Worm (Caenorhabditis elegans) whole organism, L1 larva: ENCODE data around the gene sdz-27.

Experiments used
- F16B12.6 ChIP-seq: fragments of 150-350 bp; optimal IDR thresholded peaks from 2 replicates; lab custom pipeline; 2014; ENCODE audit warnings: missing biosample characterization, missing genetic modification characterization
- blmp-1 ChIP-seq: fragments of 150-350 bp; optimal IDR thresholded peaks from 2 replicates; lab custom pipeline; 2014; ENCODE audit warnings: missing biosample characterization, missing genetic modification characterization
- ceh-82 ChIP-seq, 3 experiments: fragments of 150-350 bp in 1 of 3; sonication (generic microtip) in 2 of 3; optimal IDR thresholded peaks; 2 replicates each; lab custom pipeline; 2014 to 2017; ENCODE audit warnings: missing biosample characterization in 3 of 3, missing genetic modification characterization in 3 of 3
- efl-1 ChIP-seq, 4 experiments: fragments of 150-350 bp; optimal IDR thresholded peaks in 3 of 4; peaks in 1 of 4; 1 replicate in 1 of 4; 2 replicates in 3 of 4; lab custom pipeline; 2014; ENCODE audit warnings: missing biosample characterization in 2 of 4, missing genetic modification characterization in 2 of 4, missing genetic modification reagents in 2 of 4
- egl-13 ChIP-seq: sonication (generic microtip); optimal IDR thresholded peaks from 2 replicates; lab custom pipeline; 2016; ENCODE audit warnings: missing genotype, missing genetic modification reagents, missing genetic modification characterization, missing compliant biosample characterization
- elt-3 ChIP-seq, 6 experiments: fragments of 150-350 bp in 1 of 6; sonication (generic microtip); optimal IDR thresholded peaks; 2 replicates each; lab custom pipeline; 2017 to 2018; ENCODE audit warnings: missing biosample characterization in 6 of 6, missing genetic modification characterization in 6 of 6, inconsistent platforms in 1 of 6
- ets-5 ChIP-seq: fragments of 200-800 bp; sonication (Bioruptor generic); IDR thresholded peaks from 2 replicates; pipeline ENCODE4 v1.3.6; 2022; ENCODE audit warnings: missing genetic modification characterization, missing compliant biosample characterization
- fkh-10 ChIP-seq: sonication (generic microtip); optimal IDR thresholded peaks from 2 replicates; lab custom pipeline; 2017; ENCODE audit warnings: missing biosample characterization, missing genetic modification reagents, missing genetic modification characterization
- fos-1 ChIP-seq: fragments of 150-350 bp; optimal IDR thresholded peaks from 2 replicates; lab custom pipeline; 2014; ENCODE audit warnings: missing biosample characterization, missing genetic modification characterization
- hlh-17 ChIP-seq: fragments of 200-800 bp; sonication (Bioruptor generic); optimal IDR thresholded peaks from 2 replicates; lab custom pipeline; 2018; ENCODE audit warnings: missing genetic modification characterization, mild to moderate bottlenecking, missing compliant biosample characterization, moderate library complexity, borderline replicate concordance
- hpl-2 ChIP-seq: fragments of 150-350 bp; optimal IDR thresholded peaks from 2 replicates; lab custom pipeline; 2014; ENCODE audit warnings: missing biosample characterization, missing genetic modification reagents, missing genetic modification characterization
- irx-1 ChIP-seq: sonication (generic microtip); optimal IDR thresholded peaks from 2 replicates; lab custom pipeline; 2016; ENCODE audit warnings: missing genetic modification characterization, missing compliant biosample characterization
- mab-9 ChIP-seq: fragments of 200-800 bp; sonication (Bioruptor generic); IDR thresholded peaks from 2 replicates; pipeline ENCODE4 v1.3.6; 2022; ENCODE audit warnings: missing genetic modification reagents, missing genetic modification characterization, missing compliant biosample characterization
- mdl-1 ChIP-seq, 2 experiments: fragments of 150-350 bp; optimal IDR thresholded peaks; 2 replicates each; lab custom pipeline; 2014 to 2017; ENCODE audit warnings: missing biosample characterization in 2 of 2, missing genetic modification characterization in 2 of 2, inconsistent platforms in 1 of 2
- mep-1 ChIP-seq: fragments of 150-350 bp; optimal IDR thresholded peaks from 2 replicates; lab custom pipeline; 2014; ENCODE audit warnings: missing biosample characterization, missing genetic modification characterization
- nhr-12 ChIP-seq: sonication (generic microtip); optimal IDR thresholded peaks from 2 replicates; lab custom pipeline; 2017; ENCODE audit warnings: missing biosample characterization, missing genetic modification characterization
- nhr-237 ChIP-seq: fragments of 150-350 bp; optimal IDR thresholded peaks from 2 replicates; lab custom pipeline; 2014; ENCODE audit warnings: missing biosample characterization, missing genetic modification characterization
- nhr-28 ChIP-seq: fragments of 150-350 bp; optimal IDR thresholded peaks from 2 replicates; lab custom pipeline; 2014; ENCODE audit warnings: missing biosample characterization, missing genetic modification characterization
- nhr-47 ChIP-seq: sonication (generic microtip); optimal IDR thresholded peaks from 2 replicates; lab custom pipeline; 2016; ENCODE audit warnings: mild to moderate bottlenecking, missing genetic modification characterization, moderate library complexity, missing compliant biosample characterization
- nhr-77 ChIP-seq: fragments of 150-350 bp; optimal IDR thresholded peaks from 2 replicates; lab custom pipeline; 2014; ENCODE audit warnings: missing biosample characterization, missing genetic modification characterization
- nhr-90 ChIP-seq: sonication (generic microtip); optimal IDR thresholded peaks from 2 replicates; lab custom pipeline; 2016; ENCODE audit warnings: mild to moderate bottlenecking, missing genetic modification characterization, missing compliant biosample characterization; ENCODE audit not compliant: poor library complexity
- pag-3 ChIP-seq: sonication (generic microtip); optimal IDR thresholded peaks from 2 replicates; lab custom pipeline; 2017; ENCODE audit warnings: missing genetic modification characterization, mild to moderate bottlenecking, missing compliant biosample characterization, antibody characterized with exemption, borderline replicate concordance; ENCODE audit not compliant: insufficient read depth
- pqm-1 ChIP-seq: sonication (generic microtip); optimal IDR thresholded peaks from 3 replicates; lab custom pipeline; 2017; ENCODE audit warnings: missing biosample characterization, missing genetic modification characterization
- skn-1 ChIP-seq: fragments of 150-350 bp; optimal IDR thresholded peaks from 2 replicates; lab custom pipeline; 2014; ENCODE audit warnings: missing biosample characterization, missing genetic modification characterization
- snu-23 ChIP-seq: sonication (generic microtip); optimal IDR thresholded peaks from 2 replicates; lab custom pipeline; 2016; ENCODE audit warnings: missing genetic modification characterization, missing compliant biosample characterization
- sox-4 ChIP-seq: sonication (generic microtip); optimal IDR thresholded peaks from 2 replicates; lab custom pipeline; 2016; ENCODE audit warnings: missing genetic modification characterization, missing compliant biosample characterization
- sptf-1 ChIP-seq: fragments of 150-350 bp; optimal IDR thresholded peaks from 2 replicates; lab custom pipeline; 2014; ENCODE audit warnings: missing biosample characterization, missing genetic modification characterization
- sup-37 ChIP-seq: fragments of 200-800 bp; sonication (Bioruptor generic); optimal IDR thresholded peaks from 2 replicates; lab custom pipeline; 2018; ENCODE audit warnings: mild to moderate bottlenecking, missing genetic modification characterization, missing compliant biosample characterization
- tlp-1 ChIP-seq: fragments of 150-350 bp; optimal IDR thresholded peaks from 2 replicates; lab custom pipeline; 2014; ENCODE audit warnings: missing biosample characterization, missing genetic modification characterization
- unc-130 ChIP-seq: fragments of 150-350 bp; optimal IDR thresholded peaks from 2 replicates; lab custom pipeline; 2017; ENCODE audit warnings: missing biosample characterization, missing genetic modification characterization, inconsistent platforms
- unc-62 ChIP-seq: fragments of 150-350 bp; optimal IDR thresholded peaks from 2 replicates; lab custom pipeline; 2014; ENCODE audit warnings: missing biosample characterization, missing genetic modification reagents, missing genetic modification characterization
- unc-86 ChIP-seq: sonication (generic microtip); optimal IDR thresholded peaks from 2 replicates; lab custom pipeline; 2016; ENCODE audit warnings: missing genetic modification characterization, missing compliant biosample characterization
- unc-98 ChIP-seq: fragments of 200-800 bp; sonication (Bioruptor generic); IDR thresholded peaks from 2 replicates; pipeline ENCODE4 v1.3.6; 2022; ENCODE audit warnings: missing genetic modification characterization, missing compliant biosample characterization
- ztf-11 ChIP-seq, 2 experiments: sonication (generic microtip); optimal IDR thresholded peaks; 2 replicates each; lab custom pipeline; 2016 to 2017; ENCODE audit warnings: missing genetic modification characterization in 2 of 2, missing biosample characterization in 1 of 2, missing compliant biosample characterization in 1 of 2
- ztf-4 ChIP-seq: fragments of 150-350 bp; optimal IDR thresholded peaks from 2 replicates; lab custom pipeline; 2014; ENCODE audit warnings: missing biosample characterization, missing genetic modification characterization

sdz-27 gene

DNA sequence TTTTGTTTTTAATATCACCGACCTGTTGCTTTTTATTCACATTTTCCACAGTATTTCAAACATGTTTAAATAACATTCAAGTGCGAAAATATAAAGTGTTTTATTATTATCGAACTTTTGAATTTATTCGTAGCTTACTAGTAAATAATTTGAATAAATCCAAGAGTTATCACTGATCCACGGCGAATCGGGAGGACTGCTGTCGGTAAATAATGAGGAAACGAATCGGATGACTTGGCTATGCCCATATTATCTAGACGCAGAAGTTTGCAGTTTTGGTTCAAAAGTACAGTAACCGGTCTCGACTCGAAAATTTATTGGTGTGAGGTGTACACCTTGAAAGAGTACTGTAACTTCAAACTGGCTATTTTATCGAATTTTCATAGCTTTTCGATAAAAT lies 30.3 kb upstream of the sdz-27 start:
- TF ChIP-seq unc-62 (GFP tag; lab: Kevin White, UChicago), result no peak
- TF ChIP-seq ztf-4, result no peak
- TF ChIP-seq unc-130, result no peak
- TF ChIP-seq nhr-237 (tag; lab: Kevin White, UChicago), result no peak
- TF ChIP-seq unc-86, result no peak
- no peak for TF ChIP-seq pqm-1 (tag; lab: Kevin White, UChicago)
- no peak for TF ChIP-seq mab-9

DNA sequence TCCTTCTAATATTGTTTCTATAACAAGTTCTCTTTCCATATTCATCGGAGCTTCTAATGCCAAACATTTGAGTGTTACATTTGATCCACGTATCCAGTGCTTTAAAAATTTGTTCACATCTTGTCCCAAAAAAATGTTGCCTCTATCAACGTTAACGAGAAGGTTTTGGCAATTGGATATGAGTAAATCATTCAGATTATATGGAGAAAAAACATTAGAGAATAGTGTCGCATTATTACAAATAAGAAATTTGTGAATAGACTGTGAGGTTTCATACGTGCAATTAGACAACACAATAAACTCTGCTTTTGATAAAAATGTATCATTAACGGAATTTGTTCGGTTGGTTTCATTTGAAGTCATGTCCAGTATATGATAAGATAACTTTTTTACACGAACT lies 26.9 kb upstream of the sdz-27 start, which contains the start of gene mboa-4:
Gene mboa-4 (minus strand): TSS at position 101 of the 400 bp plus-strand sequence.
- TF ChIP-seq ceh-82 (tag; optimal IDR thresholded peaks at IDR 0.05; lab: Kevin White, UChicago) (no peak), hlh-17 (GFP tag; lab: Kevin White, UChicago) (no peak), sptf-1 (tag; lab: Kevin White, UChicago) (no peak), nhr-90 (tag; lab: Kevin White, UChicago) (no peak), irx-1 (tag; lab: Kevin White, UChicago) (no peak), nhr-12 (no peak), nhr-237 (tag; lab: Kevin White, UChicago) (no peak), skn-1 (no peak), fos-1 (no peak), snu-23 (no peak), nhr-28 (no peak), egl-13 (no peak), mdl-1 (tag; optimal IDR thresholded peaks at IDR 0.05; lab: Kevin White, UChicago) (no peak), pag-3 (tag; lab: Kevin White, UChicago) (no peak), hpl-2 (GFP tag; lab: Kevin White, UChicago) (no peak), sox-4 (tag; lab: Kevin White, UChicago) (no peak)

DNA sequence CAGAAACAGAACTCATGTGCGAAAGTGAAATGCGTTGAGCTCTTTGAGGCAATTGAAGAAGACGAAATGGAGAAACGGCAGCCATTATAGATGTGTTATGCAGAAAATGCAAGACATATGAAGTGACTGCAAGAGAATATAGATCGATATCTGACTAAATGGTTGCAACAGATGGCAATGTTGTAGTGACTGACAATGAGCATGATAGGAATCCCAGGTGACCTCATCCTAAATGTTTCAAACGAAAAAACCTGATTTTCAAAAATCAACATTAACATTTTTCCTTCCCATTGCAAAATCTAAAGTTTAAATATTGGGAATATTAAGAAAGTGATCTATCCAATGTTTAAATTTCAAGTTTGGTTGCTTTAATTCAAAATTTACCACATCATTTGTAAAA lies 26.1 kb upstream of the sdz-27 start, which contains the start of gene C08F8.15:
Gene C08F8.15 (minus strand): TSS at position 101 of the 400 bp plus-strand sequence.
- no peak for TF ChIP-seq ztf-11 (tag; optimal IDR thresholded peaks at IDR 0.05; lab: Kevin White, UChicago)
- TF ChIP-seq F16B12.6 (tag; lab: Kevin White, UChicago), result no peak
- TF ChIP-seq efl-1 (optimal IDR thresholded peaks at IDR 0.05; lab: Kevin White, UChicago), result no peak
- peak in 1 of 2 experiments; percentile 67 for TF ChIP-seq efl-1 (GFP tag; optimal IDR thresholded peaks at IDR 0.05 in 1 of 2; lab: Kevin White, UChicago)
- TF ChIP-seq unc-98 (GFP tag; lab: Robert Waterston, UW), result no peak
- no peak for TF ChIP-seq egl-13
- TF ChIP-seq mdl-1 (tag; optimal IDR thresholded peaks at IDR 0.05; lab: Kevin White, UChicago), result no peak
- no peak for TF ChIP-seq blmp-1
- TF ChIP-seq ceh-82 (tag; optimal IDR thresholded peaks at IDR 0.05; lab: Kevin White, UChicago), result no peak
- no peak for TF ChIP-seq ets-5 (GFP tag; lab: Robert Waterston, UW)

DNA sequence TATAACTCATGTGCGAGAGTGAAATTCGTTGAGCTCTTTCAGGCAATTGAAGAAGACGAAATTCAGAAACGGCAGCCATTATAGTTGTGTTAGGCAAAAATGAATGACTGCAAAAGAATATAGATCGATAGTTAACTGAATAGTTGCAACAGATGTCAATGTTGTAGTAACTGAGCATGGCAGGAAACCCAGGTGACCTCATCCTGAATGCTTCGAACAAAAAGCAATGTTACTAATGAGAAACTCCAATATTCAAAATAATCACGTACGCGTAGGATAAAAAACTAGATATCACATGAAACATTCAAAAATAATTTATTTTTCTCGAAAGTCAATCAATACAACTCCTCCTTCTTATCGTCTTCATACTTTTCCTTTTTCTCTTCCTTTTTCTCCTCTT lies 24.4 kb upstream of the sdz-27 start, which contains the start of gene fbxb-9:
Gene fbxb-9 (minus strand): TSS at position 101 of the 400 bp plus-strand sequence.
- TF ChIP-seq nhr-77 (tag; lab: Kevin White, UChicago), result no peak
- TF ChIP-seq sup-37 (GFP tag; lab: Kevin White, UChicago), result no peak

DNA sequence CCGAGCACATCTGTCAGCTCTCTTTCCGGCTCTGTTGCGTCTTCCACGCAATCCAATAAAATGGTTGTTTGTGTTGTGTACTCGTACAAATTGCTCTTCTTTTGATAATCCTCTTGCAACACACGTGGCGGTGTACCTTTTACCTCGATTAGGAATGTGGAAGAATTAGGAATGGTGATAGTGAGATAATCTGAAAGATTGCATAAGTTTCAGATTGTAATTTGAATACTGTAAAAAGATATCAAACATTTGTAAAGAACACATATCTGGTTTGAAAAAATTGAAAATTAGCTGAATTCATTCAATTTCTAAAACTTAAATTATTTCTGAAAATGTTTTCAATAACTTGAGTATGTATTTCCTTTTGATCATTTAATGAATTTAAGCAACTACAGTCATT lies 22.0 kb upstream of the sdz-27 start, which contains the start of gene C08F8.6:
Gene C08F8.6 (minus strand): TSS at position 101 of the 400 bp plus-strand sequence.
- no peak for TF ChIP-seq nhr-47
- no peak for TF ChIP-seq tlp-1 (tag; lab: Kevin White, UChicago)
- TF ChIP-seq fkh-10, result no peak
- no peak for TF ChIP-seq irx-1 (tag; lab: Kevin White, UChicago)
- no peak for TF ChIP-seq mep-1 (tag; lab: Kevin White, UChicago)
- TF ChIP-seq elt-3 (tag; optimal IDR thresholded peaks at IDR 0.05; lab: Kevin White, UChicago), result no peak
- no peak for TF ChIP-seq sox-4 (tag; lab: Kevin White, UChicago)
- TF ChIP-seq nhr-90 (tag; lab: Kevin White, UChicago), result no peak
